Worm (Caenorhabditis elegans) whole organism, L2 larva: ENCODE results near the gene F40H3.1.

Experiments used
- C34F6.9 ChIP-seq: fragments of 150-350 bp; optimal IDR thresholded peaks from 2 replicates; lab custom pipeline; 2014; ENCODE audit warnings: missing biosample characterization, missing genetic modification characterization
- F13H6.1 ChIP-seq: sonication (generic microtip); optimal IDR thresholded peaks from 2 replicates; lab custom pipeline; 2016; ENCODE audit warnings: missing genetic modification characterization, missing compliant biosample characterization
- Y55F3AM.14 ChIP-seq: fragments of 200-800 bp; sonication (Bioruptor generic); optimal IDR thresholded peaks from 2 replicates; lab custom pipeline; 2018; ENCODE audit warnings: mild to moderate bottlenecking, missing genetic modification characterization, missing compliant biosample characterization
- ZK546.5 ChIP-seq: sonication (generic microtip); optimal IDR thresholded peaks from 2 replicates; lab custom pipeline; 2017; ENCODE audit warnings: missing biosample characterization, missing genetic modification characterization
- alr-1 ChIP-seq: fragments of 150-350 bp; optimal IDR thresholded peaks from 2 replicates; lab custom pipeline; 2014; ENCODE audit warnings: missing biosample characterization, missing genetic modification characterization
- aly-2 ChIP-seq: fragments of 150-350 bp; optimal IDR thresholded peaks from 2 replicates; lab custom pipeline; 2014; ENCODE audit warnings: missing biosample characterization, missing genetic modification characterization
- ama-1 ChIP-seq: fragments of 150-350 bp; optimal IDR thresholded peaks from 2 replicates; lab custom pipeline; 2018; ENCODE audit warnings: inconsistent platforms
- blmp-1 ChIP-seq: sonication (generic microtip); optimal IDR thresholded peaks from 2 replicates; lab custom pipeline; 2017; ENCODE audit warnings: missing genetic modification characterization, mild to moderate bottlenecking, missing compliant biosample characterization, antibody characterized with exemption, moderate library complexity; ENCODE audit not compliant: insufficient read depth
- ceh-82 ChIP-seq: fragments of 150-350 bp; optimal IDR thresholded peaks from 2 replicates; lab custom pipeline; 2014; ENCODE audit warnings: missing biosample characterization, missing genetic modification characterization
- dmd-4 ChIP-seq: sonication (generic microtip); optimal IDR thresholded peaks from 2 replicates; lab custom pipeline; 2017; ENCODE audit warnings: missing biosample characterization, missing genetic modification characterization
- egl-27 ChIP-seq: sonication (generic microtip); optimal IDR thresholded peaks from 3 replicates; lab custom pipeline; 2017; ENCODE audit warnings: missing biosample characterization, missing genetic modification reagents, missing genetic modification characterization
- elt-1 ChIP-seq: fragments of 150-350 bp; optimal IDR thresholded peaks from 2 replicates; lab custom pipeline; 2014; ENCODE audit warnings: missing biosample characterization, missing genetic modification characterization
- elt-3 ChIP-seq: sonication (generic microtip); optimal IDR thresholded peaks from 2 replicates; lab custom pipeline; 2017; ENCODE audit warnings: missing biosample characterization, missing genetic modification characterization
- fos-1 ChIP-seq: fragments of 150-350 bp; optimal IDR thresholded peaks from 2 replicates; lab custom pipeline; 2014; ENCODE audit warnings: missing biosample characterization, missing genetic modification characterization
- gmeb-1 ChIP-seq: fragments of 150-350 bp; optimal IDR thresholded peaks from 2 replicates; lab custom pipeline; 2014; ENCODE audit warnings: missing biosample characterization, missing genetic modification characterization
- lin-13 ChIP-seq: fragments of 150-350 bp; optimal IDR thresholded peaks from 2 replicates; lab custom pipeline; 2014; ENCODE audit warnings: missing biosample characterization, missing genetic modification reagents, missing genetic modification characterization
- lin-39 ChIP-seq: fragments of 150-350 bp; optimal IDR thresholded peaks from 2 replicates; lab custom pipeline; 2014; ENCODE audit warnings: missing biosample characterization, missing genetic modification reagents, missing genetic modification characterization
- lsy-2 ChIP-seq, 2 experiments: fragments of 150-350 bp in 1 of 2; sonication (generic microtip) in 1 of 2; optimal IDR thresholded peaks; 2 replicates each; lab custom pipeline; 2014 to 2017; ENCODE audit warnings: missing biosample characterization in 2 of 2, missing genetic modification characterization in 2 of 2
- mab-5 ChIP-seq: fragments of 150-350 bp; optimal IDR thresholded peaks from 2 replicates; lab custom pipeline; 2014; ENCODE audit warnings: missing biosample characterization, missing genetic modification characterization
- mbf-1 ChIP-seq: sonication (generic microtip); optimal IDR thresholded peaks from 2 replicates; lab custom pipeline; 2017; ENCODE audit warnings: missing biosample characterization, missing genetic modification characterization
- nhr-10 ChIP-seq: sonication (generic microtip); optimal IDR thresholded peaks from 2 replicates; lab custom pipeline; 2017; ENCODE audit warnings: missing biosample characterization, missing genetic modification characterization
- nhr-11 ChIP-seq: fragments of 150-350 bp; optimal IDR thresholded peaks from 2 replicates; lab custom pipeline; 2014; ENCODE audit warnings: missing biosample characterization, missing genetic modification characterization
- nhr-12 ChIP-seq: fragments of 150-350 bp; optimal IDR thresholded peaks from 2 replicates; lab custom pipeline; 2014; ENCODE audit warnings: missing biosample characterization, missing genetic modification characterization
- nhr-129 ChIP-seq: fragments of 150-350 bp; optimal IDR thresholded peaks from 2 replicates; lab custom pipeline; 2014; ENCODE audit warnings: missing biosample characterization, missing genetic modification characterization
- nhr-21 ChIP-seq: fragments of 150-350 bp; optimal IDR thresholded peaks from 2 replicates; lab custom pipeline; 2014; ENCODE audit warnings: missing biosample characterization, missing genetic modification characterization
- nhr-23 ChIP-seq: fragments of 150-350 bp; optimal IDR thresholded peaks from 2 replicates; lab custom pipeline; 2014; ENCODE audit warnings: missing biosample characterization, missing genetic modification reagents, missing genetic modification characterization
- nhr-237 ChIP-seq: fragments of 150-350 bp; optimal IDR thresholded peaks from 2 replicates; lab custom pipeline; 2014; ENCODE audit warnings: missing biosample characterization, missing genetic modification characterization
- nhr-25 ChIP-seq: fragments of 150-350 bp; sonication (generic microtip); optimal IDR thresholded peaks from 3 replicates; lab custom pipeline; 2014; ENCODE audit warnings: missing biosample characterization, missing genetic modification characterization
- nhr-6 ChIP-seq: fragments of 150-350 bp; optimal IDR thresholded peaks from 2 replicates; lab custom pipeline; 2014; ENCODE audit warnings: missing biosample characterization, missing genetic modification characterization
- peb-1 ChIP-seq: fragments of 150-350 bp; optimal IDR thresholded peaks from 2 replicates; lab custom pipeline; 2014; ENCODE audit warnings: missing biosample characterization, missing genetic modification characterization
- sem-4 ChIP-seq: fragments of 150-350 bp; optimal IDR thresholded peaks from 2 replicates; lab custom pipeline; 2014; ENCODE audit warnings: missing biosample characterization, missing genetic modification reagents, missing genetic modification characterization
- skn-1 ChIP-seq: sonication (generic microtip); optimal IDR thresholded peaks from 2 replicates; lab custom pipeline; 2017; ENCODE audit warnings: missing biosample characterization, missing genetic modification characterization
- sma-9 ChIP-seq, 2 experiments: fragments of 150-350 bp in 1 of 2; sonication (generic microtip) in 1 of 2; optimal IDR thresholded peaks; 2 replicates each; lab custom pipeline; 2014 to 2016; ENCODE audit warnings: missing genetic modification characterization in 2 of 2, mild to moderate bottlenecking in 1 of 2, missing biosample characterization in 1 of 2, missing compliant biosample characterization in 1 of 2, missing genetic modification reagents in 1 of 2, moderate library complexity in 1 of 2
- snpc-4 ChIP-seq: fragments of 150-350 bp; optimal IDR thresholded peaks from 2 replicates; lab custom pipeline; 2014; ENCODE audit warnings: missing biosample characterization, missing genetic modification characterization
- unc-39 ChIP-seq: fragments of 150-350 bp; optimal IDR thresholded peaks from 2 replicates; lab custom pipeline; 2014; ENCODE audit warnings: missing biosample characterization, missing genetic modification characterization
- unc-55 ChIP-seq: fragments of 150-350 bp; sonication (generic microtip); optimal IDR thresholded peaks from 3 replicates; lab custom pipeline; 2014; ENCODE audit warnings: missing biosample characterization, missing genetic modification reagents, missing genetic modification characterization
- unc-62 ChIP-seq: fragments of 150-350 bp; optimal IDR thresholded peaks from 2 replicates; lab custom pipeline; 2014; ENCODE audit warnings: missing biosample characterization, missing genetic modification reagents, missing genetic modification characterization
- zag-1 ChIP-seq: fragments of 150-350 bp; optimal IDR thresholded peaks from 2 replicates; lab custom pipeline; 2014; ENCODE audit warnings: missing biosample characterization, missing genetic modification characterization
- ztf-1 ChIP-seq: fragments of 200-800 bp; sonication (Bioruptor generic); conservative IDR thresholded peaks from 2 replicates; pipeline ENCODE4 v1.3.6; 2022; ENCODE audit warnings: missing genetic modification characterization, missing compliant biosample characterization
- ztf-11 ChIP-seq: sonication (generic microtip); optimal IDR thresholded peaks from 2 replicates; lab custom pipeline; 2017; ENCODE audit warnings: missing biosample characterization, missing genetic modification characterization
- ztf-4 ChIP-seq: fragments of 150-350 bp; optimal IDR thresholded peaks from 2 replicates; lab custom pipeline; 2014; ENCODE audit warnings: missing biosample characterization, missing genetic modification characterization

F40H3.1 gene

ce11 chrII:6170236-6170635 is 9.4 kb upstream of the F40H3.1 start:
- TF ChIP-seq unc-62 (GFP tag; lab: Kevin White, UChicago) (no peak), sma-9 (GFP tag; optimal IDR thresholded peaks at IDR 0.05; lab: Kevin White, UChicago) (peak; percentile 16), sma-9 (tag; optimal IDR thresholded peaks at IDR 0.05; lab: Kevin White, UChicago) (no peak), nhr-12 (tag; lab: Kevin White, UChicago) (no peak), nhr-129 (tag; lab: Kevin White, UChicago) (peak; percentile 43), sem-4 (tag; lab: Kevin White, UChicago) (no peak), nhr-6 (no peak), F13H6.1 (tag; lab: Kevin White, UChicago) (peak; percentile 53), lsy-2 (tag; optimal IDR thresholded peaks at IDR 0.05; lab: Kevin White, UChicago) (no peak), skn-1 (tag; lab: Kevin White, UChicago) (no peak), unc-55 (no peak), ztf-1 (GFP tag; lab: Robert Waterston, UW) (no peak), nhr-11 (tag; lab: Kevin White, UChicago) (no peak), lin-13 (GFP tag; lab: Kevin White, UChicago) (no peak), ZK546.5 (tag; lab: Kevin White, UChicago) (no peak), aly-2 (no peak), fos-1 (no peak), nhr-25 (tag; lab: Kevin White, UChicago) (no peak), nhr-10 (no peak)

ce11 chrII:6171228-6171627 is 8.4 kb upstream of the F40H3.1 start, which contains the start of gene F40H3.3:
Gene F40H3.3, plus strand, starts transcription at chrII:6171507.
- TF ChIP-seq lsy-2 (tag; optimal IDR thresholded peaks at IDR 0.05; lab: Kevin White, UChicago) (no peak), lin-39 (tag; lab: Kevin White, UChicago) (peak; percentile 11)

- TF ChIP-seq nhr-23 (no peak), blmp-1 (tag; lab: Kevin White, UChicago) (peak; percentile 15), elt-3 (tag; lab: Kevin White, UChicago) (no peak), nhr-25 (tag; lab: Kevin White, UChicago) (peak; percentile 21)
Observed at ce11 chrII:6173400-6173799, 6.2 kb upstream of the F40H3.1 start, which contains the start of gene F40H3.2. Gene F40H3.2, plus strand, starts transcription at chrII:6173649.

- no peak for TF ChIP-seq skn-1 (tag; lab: Kevin White, UChicago)
- TF ChIP-seq blmp-1 (tag; lab: Kevin White, UChicago) = no peak
- no peak for TF ChIP-seq lin-39 (tag; lab: Kevin White, UChicago)
- TF ChIP-seq ZK546.5 (tag; lab: Kevin White, UChicago) = no peak
- TF ChIP-seq nhr-12 (tag; lab: Kevin White, UChicago) = no peak
- no peak for TF ChIP-seq fos-1
- no peak for TF ChIP-seq elt-3 (tag; lab: Kevin White, UChicago)
- TF ChIP-seq nhr-11 (tag; lab: Kevin White, UChicago) = no peak
- no peak for TF ChIP-seq F13H6.1 (tag; lab: Kevin White, UChicago)
- TF ChIP-seq mbf-1 (tag; lab: Kevin White, UChicago) = no peak
- no peak for TF ChIP-seq peb-1 (tag; lab: Kevin White, UChicago)
- no peak for TF ChIP-seq gmeb-1
- no peak for TF ChIP-seq dmd-4 (tag; lab: Kevin White, UChicago)
- TF ChIP-seq ztf-4 (tag; lab: Kevin White, UChicago) = no peak
- TF ChIP-seq C34F6.9 (tag; lab: Kevin White, UChicago) = peak; percentile 7
- no peak for TF ChIP-seq aly-2
- no peak for TF ChIP-seq Y55F3AM.14
- peak; percentile 15 for TF ChIP-seq sma-9 (GFP tag; optimal IDR thresholded peaks at IDR 0.05; lab: Kevin White, UChicago)
- TF ChIP-seq sma-9 (tag; optimal IDR thresholded peaks at IDR 0.05; lab: Kevin White, UChicago) = no peak
- TF ChIP-seq unc-55 = peak; percentile 1
- no peak for TF ChIP-seq nhr-25 (tag; lab: Kevin White, UChicago)
- TF ChIP-seq ztf-1 (GFP tag; lab: Robert Waterston, UW) = no peak
- TF ChIP-seq nhr-237 = no peak
- no peak for TF ChIP-seq ztf-11 (tag; lab: Kevin White, UChicago)
- peak; percentile 46 for TF ChIP-seq sem-4 (tag; lab: Kevin White, UChicago)
Observed at ce11 chrII:6175027-6175426, 4.6 kb upstream of the F40H3.1 start.

- TF ChIP-seq ceh-82 (tag; lab: Kevin White, UChicago) = no peak
- no peak for TF ChIP-seq dmd-4 (tag; lab: Kevin White, UChicago)
- no peak for TF ChIP-seq ztf-1 (GFP tag; lab: Robert Waterston, UW)
- TF ChIP-seq nhr-21 (tag; lab: Kevin White, UChicago) = no peak
- TF ChIP-seq elt-1 (tag; lab: Kevin White, UChicago) = peak; percentile 69
- no peak for TF ChIP-seq Y55F3AM.14
- no peak for TF ChIP-seq ama-1 (lab: Kevin White, UChicago)
- no peak for TF ChIP-seq sem-4 (tag; lab: Kevin White, UChicago)
- no peak for TF ChIP-seq egl-27 (tag; lab: Kevin White, UChicago)
- no peak for TF ChIP-seq lin-39 (tag; lab: Kevin White, UChicago)
- TF ChIP-seq alr-1 = no peak
- TF ChIP-seq snpc-4 (tag; lab: Kevin White, UChicago) = no peak
- TF ChIP-seq lsy-2 (tag; optimal IDR thresholded peaks at IDR 0.05; lab: Kevin White, UChicago) = peak in 1 of 2 experiments; percentile 37
- no peak for TF ChIP-seq elt-3 (tag; lab: Kevin White, UChicago)
- TF ChIP-seq nhr-11 (tag; lab: Kevin White, UChicago) = no peak
- TF ChIP-seq zag-1 = no peak
- TF ChIP-seq ztf-11 (tag; lab: Kevin White, UChicago) = no peak
- TF ChIP-seq nhr-12 (tag; lab: Kevin White, UChicago) = no peak
- no peak for TF ChIP-seq mab-5 (tag; lab: Kevin White, UChicago)
- no peak for TF ChIP-seq unc-39 (tag; lab: Kevin White, UChicago)
Observed at ce11 chrII:6176154-6176897, 3.3 kb upstream of the F40H3.1 start.
